Worm (Caenorhabditis elegans): ENCODE results near the gene F31D4.8.

The F31D4.8 gene

ce11 chrV:20904094-20904268, 35.8 kb upstream of the F31D4.8 start, which contains the start of gene acs-12:
Gene acs-12, plus strand, starts transcription at chrV:20904169.
- TF ChIP-seq K09A11.1 (tag; optimal IDR thresholded peaks at IDR 0.05; ENCODE audit: insufficient read depth) (no peak), pax-1 (tag; optimal IDR thresholded peaks at IDR 0.05) (no peak), gmeb-2 (tag; optimal IDR thresholded peaks at IDR 0.05) (no peak), dmd-4 (tag; optimal IDR thresholded peaks at IDR 0.05; ENCODE audit: borderline replicate concordance) (no peak), pag-3 (tag; optimal IDR thresholded peaks at IDR 0.05; ENCODE audit: borderline replicate concordance) (no peak), unc-86 (tag; optimal IDR thresholded peaks at IDR 0.05) (no peak), syd-9 (tag; optimal IDR thresholded peaks at IDR 0.05) (no peak), elt-2 (tag; optimal IDR thresholded peaks at IDR 0.05) (no peak), Y22D7AL.16 (tag; optimal IDR thresholded peaks at IDR 0.05) (no peak), ttx-3 (tag; optimal IDR thresholded peaks at IDR 0.05) (no peak), T23F11.4 (GFP tag; optimal IDR thresholded peaks at IDR 0.05) (no peak), ama-1 (optimal IDR thresholded peaks at IDR 0.05) (no peak), zip-5 (tag; optimal IDR thresholded peaks at IDR 0.05) (no peak)

DNA sequence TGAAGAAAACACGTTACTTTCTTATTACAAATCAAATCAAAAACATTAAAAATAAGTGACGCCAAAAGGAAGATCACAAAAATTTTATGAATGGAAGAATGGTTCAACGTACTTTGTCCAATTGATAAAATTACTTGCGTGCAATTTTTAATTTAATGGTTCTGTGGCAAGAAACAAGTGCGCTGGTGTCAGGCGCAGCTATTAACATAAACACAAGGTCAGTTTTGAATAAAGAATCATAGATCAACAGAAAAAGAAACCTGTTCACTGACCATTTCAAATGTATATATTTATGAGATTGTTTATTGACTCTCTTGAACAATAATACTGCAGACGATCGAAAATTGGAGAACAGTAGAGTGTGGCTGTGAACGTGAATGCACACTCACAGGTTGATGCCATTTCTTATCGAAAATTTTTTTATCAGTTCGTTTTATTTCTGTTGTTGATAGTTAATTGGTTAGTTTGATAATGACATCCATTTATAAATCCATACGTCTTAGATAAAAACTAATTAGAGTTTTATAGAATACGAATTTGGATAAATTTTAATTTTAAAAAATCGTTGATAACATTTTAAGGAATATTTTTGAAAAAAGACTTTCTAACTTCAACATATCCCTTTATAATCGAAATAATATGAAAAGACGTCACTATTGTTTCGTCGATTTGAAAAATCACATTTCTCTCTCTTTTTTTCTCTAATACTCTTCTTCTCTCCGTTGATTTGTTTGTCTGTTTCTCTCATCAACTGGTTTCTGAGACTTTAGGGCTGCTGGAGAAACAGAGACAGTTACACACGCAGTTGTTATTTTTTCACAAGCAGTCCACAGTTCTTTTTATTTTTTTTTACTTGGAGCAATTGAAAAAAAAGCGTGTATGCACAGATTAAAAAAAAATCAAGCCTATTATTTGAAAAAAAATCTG, 35.2 kb upstream of the F31D4.8 start, which contains the start of gene amx-3:
TSS of gene amx-3 (minus strand) at position 548 of the 927 bp plus-strand sequence.
- TF ChIP-seq unc-55 (GFP tag; optimal IDR thresholded peaks at IDR 0.05), result peak; percentile 55
- no peak for TF ChIP-seq pat-9 (tag; optimal IDR thresholded peaks at IDR 0.05)
- TF ChIP-seq dmd-4 (tag; optimal IDR thresholded peaks at IDR 0.05; ENCODE audit: borderline replicate concordance), result no peak
- peak; percentile 84 for TF ChIP-seq elt-2 (tag; optimal IDR thresholded peaks at IDR 0.05)

- TF ChIP-seq ama-1 (optimal IDR thresholded peaks at IDR 0.05) (no peak), unc-42 (tag; optimal IDR thresholded peaks at IDR 0.05) (no peak), ztf-16 (tag; optimal IDR thresholded peaks at IDR 0.05) (no peak), ceh-34 (tag; optimal IDR thresholded peaks at IDR 0.05) (no peak), mec-3 (tag; optimal IDR thresholded peaks at IDR 0.05; ENCODE audit: borderline replicate concordance) (no peak), zip-5 (tag; optimal IDR thresholded peaks at IDR 0.05) (no peak), ceh-31 (tag; optimal IDR thresholded peaks at IDR 0.05) (no peak), rnt-1 (tag; optimal IDR thresholded peaks at IDR 0.05) (no peak), sdc-2 (tag; optimal IDR thresholded peaks at IDR 0.05) (no peak), ceh-2 (tag; optimal IDR thresholded peaks at IDR 0.05) (no peak), hlh-8 (tag; optimal IDR thresholded peaks at IDR 0.05) (no peak)
Observed at ce11 chrV:20891871-20892270, 23.6 kb upstream of the F31D4.8 start.

DNA sequence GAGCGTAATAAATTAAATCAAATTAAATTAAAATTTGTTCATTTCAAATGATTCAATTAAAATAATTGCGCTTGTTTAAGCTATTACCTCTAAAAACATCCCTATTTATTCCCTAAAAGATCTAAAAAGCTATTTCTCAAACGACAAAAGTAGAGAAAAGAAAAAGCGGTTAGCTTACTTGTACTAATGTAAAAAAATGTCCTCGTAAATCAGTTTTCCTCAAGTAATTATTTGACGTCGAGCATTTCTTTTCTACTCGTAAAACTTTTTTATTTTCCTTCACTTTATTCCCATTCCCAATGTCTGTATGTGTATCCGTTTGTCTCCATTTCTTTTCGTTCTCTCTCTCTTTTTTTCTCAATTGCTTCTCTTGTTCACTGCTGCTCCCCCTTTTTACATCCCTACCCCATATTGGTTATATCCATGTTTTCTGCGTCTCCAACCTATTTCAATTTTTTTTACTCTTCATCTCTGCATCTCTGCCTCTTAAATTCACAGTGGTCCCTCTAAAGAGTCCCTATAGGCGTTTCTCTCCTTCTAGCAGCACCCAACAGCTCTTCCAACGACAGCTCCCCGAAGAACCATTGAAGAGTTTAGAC, 10.9 kb upstream of the F31D4.8 start, which contains the start of gene unc-80:
TSS of gene unc-80 (plus strand) at position 533 of the 599 bp plus-strand sequence.
- TF ChIP-seq ceh-31 (tag; optimal IDR thresholded peaks at IDR 0.05), result peak; percentile 64
- peak; percentile 55 for TF ChIP-seq ceh-14 (tag; optimal IDR thresholded peaks at IDR 0.05)
- TF ChIP-seq ceh-22 (tag; optimal IDR thresholded peaks at IDR 0.05), result no peak
- TF ChIP-seq ceh-48 (tag; optimal IDR thresholded peaks at IDR 0.05), result peak; percentile 12
- no peak for TF ChIP-seq pag-3 (tag; optimal IDR thresholded peaks at IDR 0.05; ENCODE audit: borderline replicate concordance)
- peak; percentile 76 for TF ChIP-seq unc-42 (tag; optimal IDR thresholded peaks at IDR 0.05)
- peak; percentile 47 for TF ChIP-seq ceh-18 (tag; optimal IDR thresholded peaks at IDR 0.05)
- peak; percentile 53 for TF ChIP-seq tbx-2 (tag; optimal IDR thresholded peaks at IDR 0.05)
- peak; percentile 71 for TF ChIP-seq nhr-11 (tag; optimal IDR thresholded peaks at IDR 0.05)
- no peak for TF ChIP-seq ama-1 (optimal IDR thresholded peaks at IDR 0.05)
- TF ChIP-seq unc-3 (GFP tag; conservative IDR thresholded peaks at IDR 0.05), result no peak
- TF ChIP-seq unc-3 (tag; optimal IDR thresholded peaks at IDR 0.05), result peak; percentile 54
- TF ChIP-seq ets-4 (tag; optimal IDR thresholded peaks at IDR 0.05), result no peak
- peak; percentile 44 for TF ChIP-seq nfya-1 (tag; optimal IDR thresholded peaks at IDR 0.05)

Measured in whole organism, late embryonic.